Fruit fly (Drosophila melanogaster): ENCODE results near the gene yellow-k.

The yellow-k gene

DNA sequence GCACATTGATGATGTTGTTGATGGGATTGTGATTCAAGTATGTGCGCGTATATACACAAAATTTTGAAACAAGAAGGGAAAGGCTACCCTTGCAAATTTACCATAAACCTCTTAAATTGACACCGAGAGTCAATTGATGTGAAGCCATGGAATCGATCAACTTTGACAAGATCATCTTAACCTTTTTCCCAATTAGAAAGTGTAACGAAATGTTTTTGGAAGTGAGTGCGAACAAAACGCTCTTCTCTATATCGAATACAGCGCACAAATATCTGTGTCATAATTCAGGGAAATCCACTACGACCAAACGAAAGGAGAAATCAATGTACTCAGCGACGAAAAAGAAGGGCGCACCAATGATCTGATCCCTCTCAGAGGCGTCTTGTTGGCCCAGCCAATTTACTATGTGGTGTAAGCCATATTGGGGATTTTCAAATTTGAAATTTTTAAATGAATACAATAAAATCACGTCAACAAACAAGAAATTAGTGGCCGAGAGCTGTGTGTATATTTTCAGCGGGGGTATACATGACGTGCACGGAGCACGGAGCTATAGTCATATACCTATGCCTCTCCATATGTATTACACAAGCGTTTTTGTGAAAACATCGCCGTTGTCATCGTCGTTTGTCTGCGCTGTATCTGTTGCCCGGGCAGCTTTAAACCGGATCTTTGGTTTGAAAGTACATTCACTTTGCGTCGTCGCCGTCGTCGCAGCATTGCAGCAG is 13.1 kb downstream of the yellow-k start (continued):
- TF ChIP-seq gem (tag; optimal IDR thresholded peaks at IDR 0.05) (peak; percentile 45), CG12155 (GFP tag; optimal IDR thresholded peaks at IDR 0.05) (peak; percentile 1), esg (GFP tag; conservative IDR thresholded peaks at IDR 0.05) (peak; percentile 18; the same call in 1 of the 2 replicates), sr (GFP tag; IDR thresholded peaks at IDR 0.05) (no peak), CG34422 (GFP tag; IDR thresholded peaks at IDR 0.05) (0 out of 3 replicates have a peak, but pooled peaks have one; percentile 24), gcm2 (GFP tag; optimal IDR thresholded peaks at IDR 0.05) (no peak), CG12219 (GFP tag; optimal IDR thresholded peaks at IDR 0.05) (peak; percentile 19), jing (GFP tag; optimal IDR thresholded peaks at IDR 0.05) (no peak), yki (optimal IDR thresholded peaks at IDR 0.05) (no peak), Dll (GFP tag; IDR thresholded peaks at IDR 0.05; ENCODE audit: partially characterized antibody) (no peak), CkIIα-i1 (GFP tag; IDR thresholded peaks at IDR 0.05) (no peak), CG16863 (GFP tag; optimal IDR thresholded peaks at IDR 0.05) (peak; percentile 27), corto (GFP tag; optimal IDR thresholded peaks at IDR 0.05) (peak; percentile 3), dysf (GFP tag; IDR thresholded peaks at IDR 0.05) (peak; percentile 53), gce (GFP tag; IDR thresholded peaks at IDR 0.05) (peak; percentile 8; the same call in 1 of the 3 replicates), abd-A (tag; optimal IDR thresholded peaks at IDR 0.05) (peak; percentile 62), Dip2 (GFP tag; IDR thresholded peaks at IDR 0.05) (no peak), seq (GFP tag; IDR thresholded peaks at IDR 0.05) (no peak), CG6791 (GFP tag; IDR thresholded peaks at IDR 0.05; ENCODE audit: partially characterized antibody) (no peak), pita (GFP tag; optimal IDR thresholded peaks at IDR 0.05) (no peak), Hmr (GFP tag; optimal IDR thresholded peaks at IDR 0.05) (no peak), CG2199 (GFP tag; IDR thresholded peaks at IDR 0.05) (0 out of 3 replicates have a peak, but pooled peaks have one; percentile 26), CG7987 (GFP tag; optimal IDR thresholded peaks at IDR 0.05) (peak; percentile 31), CG10274 (GFP tag; optimal IDR thresholded peaks at IDR 0.05) (peak; percentile 99), fd3F (GFP tag; optimal IDR thresholded peaks at IDR 0.05) (no peak), PHDP (tag; optimal IDR thresholded peaks at IDR 0.05) (peak; percentile 33), nmo (GFP tag; optimal IDR thresholded peaks at IDR 0.05) (peak; percentile 32), Hr78 (GFP tag; optimal IDR thresholded peaks at IDR 0.05) (no peak), CG13424 (tag; optimal IDR thresholded peaks at IDR 0.05) (peak; percentile 49), CG3995 (GFP tag; optimal IDR thresholded peaks at IDR 0.05) (peak; percentile 23), CG11085 (GFP tag; IDR thresholded peaks at IDR 0.05) (no peak), gsb-n (tag; optimal IDR thresholded peaks at IDR 0.05) (peak; percentile 59), pfk (GFP tag; optimal IDR thresholded peaks at IDR 0.05) (no peak), CG4404 (GFP tag; IDR thresholded peaks at IDR 0.05) (no peak), CG4360 (GFP tag; IDR thresholded peaks at IDR 0.05) (0 out of 2 replicates have a peak, but pooled peaks have one; percentile 26), CG2875 (GFP tag; optimal IDR thresholded peaks at IDR 0.05) (peak; percentile 32), CG4617 (GFP tag; optimal IDR thresholded peaks at IDR 0.05; ENCODE audit: borderline replicate concordance) (no peak), Abd-B (GFP tag; optimal IDR thresholded peaks at IDR 0.05) (peak; percentile 13), Blimp-1 (GFP tag; optimal IDR thresholded peaks at IDR 0.05) (peak; percentile 58), Trl (optimal IDR thresholded peaks at IDR 0.05) (peak; percentile 11 to 17), Trl (GFP tag; optimal IDR thresholded peaks at IDR 0.05) (peak; percentile 56), CG17359 (tag; optimal IDR thresholded peaks at IDR 0.05) (peak; percentile 57), D19B (GFP tag; optimal IDR thresholded peaks at IDR 0.05) (peak; percentile 11), zfh1 (GFP tag; IDR thresholded peaks at IDR 0.05) (peak; percentile 20; the same call in 1 of the 3 replicates), Gug (GFP tag; IDR thresholded peaks at IDR 0.05) (0 out of 4 replicates have a peak, but pooled peaks have one; percentile 25), zen2 (GFP tag; IDR thresholded peaks at IDR 0.05; ENCODE audit: partially characterized antibody) (no peak), CG2120 (GFP tag; optimal IDR thresholded peaks at IDR 0.05) (peak; percentile 30), CG9932 (GFP tag; IDR thresholded peaks at IDR 0.05) (peak; percentile 46), CG2678 (tag; optimal IDR thresholded peaks at IDR 0.05) (peak; percentile 44)

Data from whole organism, embryonic.